Fruit fly (Drosophila melanogaster): Measurements from ENCODE around the gene CG14861.

The CG14861 gene

DNA sequence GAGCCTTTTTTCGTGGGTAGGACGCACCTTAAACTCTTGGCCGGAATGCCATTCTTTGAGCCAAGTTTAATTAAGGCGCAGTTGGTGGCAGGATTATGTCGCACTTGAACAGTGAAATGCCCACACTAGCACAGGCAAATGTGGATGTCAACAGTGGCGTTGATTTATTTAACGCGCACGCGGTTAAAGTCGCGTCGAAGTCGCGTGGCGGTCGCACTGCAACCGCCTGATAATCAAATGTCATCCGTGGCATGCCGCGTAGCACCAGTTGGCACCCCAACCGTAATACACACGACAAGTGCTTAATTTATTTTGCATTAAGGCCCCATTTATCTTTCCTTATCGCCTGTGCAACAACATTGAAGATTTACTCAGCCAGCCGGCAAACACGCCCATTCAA lies 9.6 kb downstream of the CG14861 start:
- TF ChIP-seq CG8359 (GFP tag; optimal IDR thresholded peaks at IDR 0.05; ENCODE audit: borderline replicate concordance), result peak; percentile 99
- TF ChIP-seq CG3163 (GFP tag; optimal IDR thresholded peaks at IDR 0.05), result no peak

DNA sequence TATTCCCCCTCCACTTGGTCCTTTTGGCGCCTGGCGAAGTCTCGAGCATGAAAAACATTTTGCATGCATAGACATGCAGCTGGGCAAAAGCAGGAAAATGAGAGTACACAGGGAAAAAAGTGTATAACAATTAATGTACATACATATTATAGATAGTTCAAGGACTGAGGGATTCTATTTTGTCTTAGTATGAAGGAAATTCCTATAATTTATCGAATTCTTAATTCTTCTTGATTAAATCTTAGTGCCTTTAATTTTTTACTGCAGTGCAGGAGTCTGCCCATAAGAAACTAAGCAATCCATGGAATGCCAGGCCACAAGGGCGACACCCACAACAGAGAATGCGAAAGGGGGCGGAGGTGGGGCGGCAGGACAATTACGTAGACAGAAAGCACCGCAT lies 17.1 kb downstream of the CG14861 start:
- no peak for TF ChIP-seq CG2116 (GFP tag; optimal IDR thresholded peaks at IDR 0.05)
- TF ChIP-seq sens (GFP tag), result peak; percentile 40
- peak; percentile 1 for TF ChIP-seq Ets65A (GFP tag)
- no peak for TF ChIP-seq lov (optimal IDR thresholded peaks at IDR 0.05)
- TF ChIP-seq lov (GFP tag; IDR thresholded peaks at IDR 0.05), result no peak

DNA sequence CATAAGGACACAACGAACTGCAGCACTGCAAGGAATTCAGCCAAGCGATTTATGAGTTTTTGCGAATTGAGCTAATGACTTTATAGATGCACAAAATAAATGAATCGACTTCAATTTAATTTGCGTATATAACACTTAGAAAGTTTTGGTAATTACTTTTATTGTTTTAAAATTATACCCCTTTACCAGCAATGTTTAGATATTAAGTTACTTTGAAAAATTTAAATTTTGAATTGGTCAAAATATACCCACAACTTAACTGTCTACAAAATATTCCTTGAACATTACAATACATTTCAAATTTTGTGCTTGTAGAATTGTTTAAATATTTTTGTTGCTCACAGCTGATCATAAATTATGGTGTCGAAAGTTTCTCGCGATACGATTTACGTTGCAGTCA lies 22.5 kb downstream of the CG14861 start, which contains the start of gene RpL10Aa:
Gene RpL10Aa (plus strand): TSS at position 301 of the 400 bp plus-strand sequence.
- TF ChIP-seq CG34224 (GFP tag; IDR thresholded peaks at IDR 0.05; ENCODE audit: partially characterized antibody) (no peak), cas (GFP tag; IDR thresholded peaks at IDR 0.05) (no peak), Adf1 (GFP tag; IDR thresholded peaks at IDR 0.05) (no peak), Oli (tag; optimal IDR thresholded peaks at IDR 0.05) (no peak), CG12744 (GFP tag; optimal IDR thresholded peaks at IDR 0.05) (no peak), sqz (GFP tag; optimal IDR thresholded peaks at IDR 0.05) (no peak), CG2712 (tag; optimal IDR thresholded peaks at IDR 0.05) (no peak), CG10209 (GFP tag; optimal IDR thresholded peaks at IDR 0.05) (no peak), gfzf (GFP tag; optimal IDR thresholded peaks at IDR 0.05) (no peak), bab2 (GFP tag; optimal IDR thresholded peaks at IDR 0.05) (no peak), Gsc (GFP tag; IDR thresholded peaks at IDR 0.05) (no peak), maf-S (GFP tag; optimal IDR thresholded peaks at IDR 0.05) (no peak), D (optimal IDR thresholded peaks at IDR 0.05) (no peak), D (GFP tag; optimal IDR thresholded peaks at IDR 0.05) (no peak), dati (GFP tag; IDR thresholded peaks at IDR 0.05) (no peak), CG17361 (GFP tag; IDR thresholded peaks at IDR 0.05) (no peak), CG8478 (optimal IDR thresholded peaks at IDR 0.05) (no peak), tio (GFP tag; optimal IDR thresholded peaks at IDR 0.05) (no peak)

DNA sequence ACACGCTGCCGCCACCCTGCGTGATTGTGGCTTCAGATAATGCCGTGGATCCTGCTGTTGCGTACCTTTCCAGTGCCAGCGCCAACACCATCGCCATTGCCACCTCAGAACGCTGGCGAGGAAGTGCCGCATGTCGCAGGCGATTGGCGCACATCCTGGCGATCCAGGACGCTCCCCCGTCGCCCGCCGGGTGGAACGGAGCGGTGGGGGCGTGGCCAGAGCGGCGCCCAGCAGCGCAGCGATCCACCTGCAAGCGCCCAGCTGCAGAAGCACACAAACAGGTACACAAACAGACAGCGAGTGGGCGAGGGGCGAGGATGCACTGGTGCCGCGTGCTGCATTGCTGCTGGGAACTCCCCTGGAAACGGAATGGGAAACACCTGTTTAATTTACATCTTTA lies 42.6 kb downstream of the CG14861 start:
- 0 out of 2 replicates have a peak, but pooled peaks have one; percentile 30 for TF ChIP-seq CG10959 (GFP tag; IDR thresholded peaks at IDR 0.05)
- no peak for TF ChIP-seq E2f1 (GFP tag; IDR thresholded peaks at IDR 0.05)
- peak; percentile 79 for TF ChIP-seq Hr39 (optimal IDR thresholded peaks at IDR 0.05)
- no peak for TF ChIP-seq CG13894 (tag; optimal IDR thresholded peaks at IDR 0.05)
- 0 out of 2 replicates have a peak, but pooled peaks have one; percentile 12 for TF ChIP-seq CG9215 (GFP tag; IDR thresholded peaks at IDR 0.05)
- TF ChIP-seq ttk (GFP tag; IDR thresholded peaks at IDR 0.05), result 0 out of 2 replicates have a peak, but pooled peaks have one; percentile 8
- TF ChIP-seq Ets65A (GFP tag), result peak; percentile 65
- TF ChIP-seq vfl (GFP tag; optimal IDR thresholded peaks at IDR 0.05), result no peak
- 0 out of 2 replicates have a peak, but pooled peaks have one; percentile 27 for TF ChIP-seq Gsc (GFP tag; IDR thresholded peaks at IDR 0.05)
- 0 out of 2 replicates have a peak, but pooled peaks have one; percentile 28 for TF ChIP-seq Dref (GFP tag; IDR thresholded peaks at IDR 0.05)
- TF ChIP-seq CG14667 (GFP tag; IDR thresholded peaks at IDR 0.05), result 0 out of 2 replicates have a peak, but pooled peaks have one; percentile 12
